Worm (Caenorhabditis elegans) whole organism, L2 larva: ENCODE measurements around the gene nhr-225.

Source experiments
- C34F6.9 ChIP-seq: fragments of 150-350 bp; optimal IDR thresholded peaks from 2 replicates; lab custom pipeline; 2014; ENCODE audit warnings: missing biosample characterization, missing genetic modification characterization
- R02D3.7 ChIP-seq: fragments of 150-350 bp; optimal IDR thresholded peaks from 2 replicates; lab custom pipeline; 2014; ENCODE audit warnings: missing biosample characterization, missing genetic modification characterization
- ZK546.5 ChIP-seq: sonication (generic microtip); optimal IDR thresholded peaks from 2 replicates; lab custom pipeline; 2017; ENCODE audit warnings: missing biosample characterization, missing genetic modification characterization
- aly-2 ChIP-seq: fragments of 150-350 bp; optimal IDR thresholded peaks from 2 replicates; lab custom pipeline; 2014; ENCODE audit warnings: missing biosample characterization, missing genetic modification characterization
- ama-1 ChIP-seq: fragments of 150-350 bp; optimal IDR thresholded peaks from 2 replicates; lab custom pipeline; 2018; ENCODE audit warnings: inconsistent platforms
- blmp-1 ChIP-seq: sonication (generic microtip); optimal IDR thresholded peaks from 2 replicates; lab custom pipeline; 2017; ENCODE audit warnings: missing genetic modification characterization, mild to moderate bottlenecking, missing compliant biosample characterization, antibody characterized with exemption, moderate library complexity; ENCODE audit not compliant: insufficient read depth
- ceh-16 ChIP-seq: fragments of 150-350 bp; optimal IDR thresholded peaks from 2 replicates; lab custom pipeline; 2014; ENCODE audit warnings: missing biosample characterization, missing genetic modification characterization
- crh-2 ChIP-seq: sonication (generic microtip); optimal IDR thresholded peaks from 2 replicates; lab custom pipeline; 2017; ENCODE audit warnings: missing biosample characterization, missing genetic modification characterization
- dmd-4 ChIP-seq: sonication (generic microtip); optimal IDR thresholded peaks from 2 replicates; lab custom pipeline; 2017; ENCODE audit warnings: missing biosample characterization, missing genetic modification characterization
- fos-1 ChIP-seq: fragments of 150-350 bp; optimal IDR thresholded peaks from 2 replicates; lab custom pipeline; 2014; ENCODE audit warnings: missing biosample characterization, missing genetic modification characterization
- lin-11 ChIP-seq: fragments of 150-350 bp; sonication (generic microtip); optimal IDR thresholded peaks from 2 replicates; lab custom pipeline; 2014; ENCODE audit warnings: missing biosample characterization, missing genetic modification characterization, inconsistent platforms, mixed read lengths
- lin-13 ChIP-seq: fragments of 150-350 bp; optimal IDR thresholded peaks from 2 replicates; lab custom pipeline; 2014; ENCODE audit warnings: missing biosample characterization, missing genetic modification reagents, missing genetic modification characterization
- lin-39 ChIP-seq: fragments of 150-350 bp; optimal IDR thresholded peaks from 2 replicates; lab custom pipeline; 2014; ENCODE audit warnings: missing biosample characterization, missing genetic modification reagents, missing genetic modification characterization
- lsy-2 ChIP-seq, 2 experiments: fragments of 150-350 bp in 1 of 2; sonication (generic microtip) in 1 of 2; optimal IDR thresholded peaks; 2 replicates each; lab custom pipeline; 2014 to 2017; ENCODE audit warnings: missing biosample characterization in 2 of 2, missing genetic modification characterization in 2 of 2
- mab-5 ChIP-seq: fragments of 150-350 bp; optimal IDR thresholded peaks from 2 replicates; lab custom pipeline; 2014; ENCODE audit warnings: missing biosample characterization, missing genetic modification characterization
- mbf-1 ChIP-seq: sonication (generic microtip); optimal IDR thresholded peaks from 2 replicates; lab custom pipeline; 2017; ENCODE audit warnings: missing biosample characterization, missing genetic modification characterization
- mdl-1 ChIP-seq, 2 experiments: fragments of 150-350 bp in 1 of 2; sonication (generic microtip) in 1 of 2; optimal IDR thresholded peaks; 2 replicates each; lab custom pipeline; 2017; ENCODE audit warnings: missing biosample characterization in 2 of 2, missing genetic modification characterization in 2 of 2
- nhr-10 ChIP-seq: sonication (generic microtip); optimal IDR thresholded peaks from 2 replicates; lab custom pipeline; 2017; ENCODE audit warnings: missing biosample characterization, missing genetic modification characterization
- nhr-11 ChIP-seq: fragments of 150-350 bp; optimal IDR thresholded peaks from 2 replicates; lab custom pipeline; 2014; ENCODE audit warnings: missing biosample characterization, missing genetic modification characterization
- nhr-129 ChIP-seq: fragments of 150-350 bp; optimal IDR thresholded peaks from 2 replicates; lab custom pipeline; 2014; ENCODE audit warnings: missing biosample characterization, missing genetic modification characterization
- nhr-21 ChIP-seq: fragments of 150-350 bp; optimal IDR thresholded peaks from 2 replicates; lab custom pipeline; 2014; ENCODE audit warnings: missing biosample characterization, missing genetic modification characterization
- nhr-237 ChIP-seq: fragments of 150-350 bp; optimal IDR thresholded peaks from 2 replicates; lab custom pipeline; 2014; ENCODE audit warnings: missing biosample characterization, missing genetic modification characterization
- nhr-25 ChIP-seq: fragments of 150-350 bp; sonication (generic microtip); optimal IDR thresholded peaks from 3 replicates; lab custom pipeline; 2014; ENCODE audit warnings: missing biosample characterization, missing genetic modification characterization
- nhr-6 ChIP-seq: fragments of 150-350 bp; optimal IDR thresholded peaks from 2 replicates; lab custom pipeline; 2014; ENCODE audit warnings: missing biosample characterization, missing genetic modification characterization
- nhr-77 ChIP-seq: fragments of 150-350 bp; optimal IDR thresholded peaks from 2 replicates; lab custom pipeline; 2014; ENCODE audit warnings: missing biosample characterization, missing genetic modification characterization
- peb-1 ChIP-seq: fragments of 150-350 bp; optimal IDR thresholded peaks from 2 replicates; lab custom pipeline; 2014; ENCODE audit warnings: missing biosample characterization, missing genetic modification characterization
- sem-4 ChIP-seq: fragments of 150-350 bp; optimal IDR thresholded peaks from 2 replicates; lab custom pipeline; 2014; ENCODE audit warnings: missing biosample characterization, missing genetic modification reagents, missing genetic modification characterization
- skn-1 ChIP-seq: sonication (generic microtip); optimal IDR thresholded peaks from 2 replicates; lab custom pipeline; 2017; ENCODE audit warnings: missing biosample characterization, missing genetic modification characterization
- sma-3 ChIP-seq: sonication (generic microtip); optimal IDR thresholded peaks from 2 replicates; lab custom pipeline; 2016; ENCODE audit warnings: missing genetic modification reagents, missing genetic modification characterization, missing compliant biosample characterization
- sma-9 ChIP-seq, 2 experiments: fragments of 150-350 bp in 1 of 2; sonication (generic microtip) in 1 of 2; optimal IDR thresholded peaks; 2 replicates each; lab custom pipeline; 2014 to 2016; ENCODE audit warnings: missing genetic modification characterization in 2 of 2, mild to moderate bottlenecking in 1 of 2, missing biosample characterization in 1 of 2, missing compliant biosample characterization in 1 of 2, missing genetic modification reagents in 1 of 2, moderate library complexity in 1 of 2
- snpc-4 ChIP-seq: fragments of 150-350 bp; optimal IDR thresholded peaks from 2 replicates; lab custom pipeline; 2014; ENCODE audit warnings: missing biosample characterization, missing genetic modification characterization
- unc-39 ChIP-seq: fragments of 150-350 bp; optimal IDR thresholded peaks from 2 replicates; lab custom pipeline; 2014; ENCODE audit warnings: missing biosample characterization, missing genetic modification characterization
- unc-62 ChIP-seq: fragments of 150-350 bp; optimal IDR thresholded peaks from 2 replicates; lab custom pipeline; 2014; ENCODE audit warnings: missing biosample characterization, missing genetic modification reagents, missing genetic modification characterization
- zag-1 ChIP-seq: fragments of 150-350 bp; optimal IDR thresholded peaks from 2 replicates; lab custom pipeline; 2014; ENCODE audit warnings: missing biosample characterization, missing genetic modification characterization
- ztf-1 ChIP-seq: fragments of 200-800 bp; sonication (Bioruptor generic); conservative IDR thresholded peaks from 2 replicates; pipeline ENCODE4 v1.3.6; 2022; ENCODE audit warnings: missing genetic modification characterization, missing compliant biosample characterization
- ztf-11 ChIP-seq: sonication (generic microtip); optimal IDR thresholded peaks from 2 replicates; lab custom pipeline; 2017; ENCODE audit warnings: missing biosample characterization, missing genetic modification characterization

Gene nhr-225

DNA sequence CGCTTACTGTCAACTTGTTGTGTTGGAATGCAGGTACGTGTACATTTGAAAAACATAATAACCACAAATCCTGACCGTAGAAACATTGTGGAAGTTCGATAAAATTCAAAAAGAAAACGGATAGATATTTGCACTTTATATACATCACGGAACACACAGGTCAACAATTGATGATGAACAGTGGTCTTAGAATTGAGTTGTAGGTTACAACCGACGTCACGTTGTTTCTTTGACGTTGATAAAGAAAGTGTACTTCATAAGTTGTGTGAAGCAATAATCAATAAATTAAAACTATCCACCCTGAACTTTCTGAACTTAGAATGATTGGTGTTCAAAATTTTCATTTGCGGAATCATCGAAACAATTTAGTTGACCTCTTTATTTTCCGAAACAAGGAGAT lies 18.5 kb downstream of the nhr-225 start, which contains the start of gene Y5H2A.1:
TSS of gene Y5H2A.1 (minus strand) at position 101 of the 400 bp plus-strand sequence.
- TF ChIP-seq fos-1 (tag; lab: Kevin White, UChicago) (no peak), snpc-4 (tag; lab: Kevin White, UChicago) (no peak), mdl-1 (tag; optimal IDR thresholded peaks at IDR 0.05; lab: Kevin White, UChicago) (no peak), sma-3 (GFP tag; lab: Kevin White, UChicago) (no peak), unc-62 (no peak), lin-11 (no peak), ceh-16 (no peak), lsy-2 (tag; optimal IDR thresholded peaks at IDR 0.05; lab: Kevin White, UChicago) (no peak), unc-39 (tag; lab: Kevin White, UChicago) (no peak), ama-1 (lab: Kevin White, UChicago) (no peak), nhr-6 (tag; lab: Kevin White, UChicago) (no peak), nhr-25 (tag; lab: Kevin White, UChicago) (no peak)
- TF ChIP-seq, all 48 proteins: peak for 0

DNA sequence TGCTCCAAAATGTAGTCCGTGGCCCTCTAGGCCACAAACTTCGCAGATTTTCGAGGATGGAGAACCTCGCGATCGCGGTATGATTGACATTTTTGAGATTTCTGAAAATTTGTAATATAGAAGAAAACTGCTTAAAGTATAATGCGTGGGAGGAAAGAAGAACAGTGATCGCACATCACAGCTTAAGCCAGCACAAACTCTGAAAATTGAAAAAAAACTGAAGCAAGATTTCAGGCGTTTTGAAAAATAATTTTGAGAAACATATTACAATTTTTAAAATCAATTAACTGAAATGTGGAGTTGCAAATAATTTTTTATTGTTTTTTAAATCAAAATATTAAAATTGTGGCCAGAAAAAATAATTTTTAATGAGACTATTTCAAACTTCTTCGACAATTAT lies 23.3 kb downstream of the nhr-225 start, which contains the start of gene nhr-275:
TSS of gene nhr-275 (minus strand) at position 101 of the 400 bp plus-strand sequence.
- TF ChIP-seq blmp-1 (no peak), crh-2 (no peak), lin-39 (no peak), skn-1 (tag; lab: Kevin White, UChicago) (no peak), mdl-1 (tag; optimal IDR thresholded peaks at IDR 0.05; lab: Kevin White, UChicago) (no peak), dmd-4 (no peak), R02D3.7 (tag; lab: Kevin White, UChicago) (no peak), unc-39 (tag; lab: Kevin White, UChicago) (no peak), nhr-11 (no peak), zag-1 (tag; lab: Kevin White, UChicago) (no peak), mab-5 (tag; lab: Kevin White, UChicago) (no peak), fos-1 (tag; lab: Kevin White, UChicago) (no peak), lin-11 (no peak), unc-62 (no peak), nhr-21 (tag; lab: Kevin White, UChicago) (no peak), sem-4 (tag; lab: Kevin White, UChicago) (no peak)

DNA sequence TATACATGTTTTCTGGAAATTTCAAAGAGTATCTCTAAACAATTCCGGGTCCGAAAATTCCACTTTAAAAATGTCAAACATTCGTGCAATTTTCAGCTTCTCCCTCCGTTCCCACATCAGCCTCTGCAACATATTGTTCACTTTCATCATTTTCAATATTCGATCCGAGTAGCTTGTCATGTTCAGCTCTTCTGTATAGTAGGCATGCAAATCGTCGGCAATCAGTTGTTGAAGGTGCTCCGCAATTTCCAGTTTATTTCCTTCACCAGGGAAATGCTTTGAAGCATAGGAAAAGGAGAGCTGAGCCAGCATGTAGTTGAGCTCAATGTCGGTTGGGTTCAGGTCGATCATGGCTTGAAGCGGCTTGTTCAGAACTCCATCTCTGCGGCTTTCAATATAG lies 25.3 kb downstream of the nhr-225 start:
- no peak for TF ChIP-seq nhr-11

DNA sequence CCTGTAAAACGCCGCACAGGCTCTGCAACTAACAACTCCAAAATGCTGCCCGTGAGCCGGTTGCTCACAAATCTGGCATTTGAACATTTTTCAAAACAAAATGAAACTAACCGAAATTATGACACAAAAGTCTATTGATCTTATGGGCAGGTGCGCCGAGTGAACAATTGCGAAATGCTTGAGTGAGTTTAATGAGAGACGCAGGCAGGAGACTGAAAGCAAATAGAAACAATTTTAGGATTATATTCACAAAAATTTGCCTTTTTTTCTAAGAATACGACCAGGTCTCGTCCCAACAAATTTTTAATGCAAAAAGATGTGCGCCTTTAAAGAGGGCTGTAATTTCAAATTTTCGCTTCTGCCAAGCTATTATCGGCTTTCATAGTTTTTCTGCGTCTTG lies 25.8 kb downstream of the nhr-225 start, which contains the start of gene nhr-183:
TSS of gene nhr-183 (minus strand) at position 180 of the 400 bp plus-strand sequence.
- TF ChIP-seq fos-1 (tag; lab: Kevin White, UChicago) (no peak), nhr-6 (tag; lab: Kevin White, UChicago) (no peak), nhr-77 (no peak), unc-62 (no peak), nhr-237 (tag; lab: Kevin White, UChicago) (no peak), nhr-129 (tag; lab: Kevin White, UChicago) (no peak), ztf-1 (GFP tag; lab: Robert Waterston, UW) (no peak), lsy-2 (tag; optimal IDR thresholded peaks at IDR 0.05; lab: Kevin White, UChicago) (no peak), mbf-1 (tag; lab: Kevin White, UChicago) (no peak), crh-2 (no peak), peb-1 (no peak), sma-3 (GFP tag; lab: Kevin White, UChicago) (no peak)

DNA sequence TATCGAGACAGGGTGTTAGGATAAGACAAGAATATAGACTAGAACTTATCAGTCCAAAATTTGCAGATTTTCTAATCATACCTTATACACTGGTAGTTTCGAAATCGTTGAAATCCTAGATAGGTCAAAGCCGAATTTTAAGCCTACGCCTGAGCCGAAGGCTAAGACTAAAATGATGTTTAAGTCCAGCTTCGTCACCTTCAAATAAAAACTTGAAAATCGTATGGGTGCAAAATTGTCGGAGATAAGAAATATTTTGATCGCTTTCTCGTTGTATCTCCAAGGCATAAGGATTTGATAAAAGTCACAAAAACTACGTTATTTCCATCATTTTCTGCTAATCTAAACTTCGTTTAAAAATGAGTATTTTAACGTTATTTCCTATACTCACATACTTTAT lies 29.6 kb downstream of the nhr-225 start, which contains the start of gene F41B5.12:
TSS of gene F41B5.12 (plus strand) at position 301 of the 400 bp plus-strand sequence.
- TF ChIP-seq lin-13 (GFP tag; lab: Kevin White, UChicago): no peak
- no peak for TF ChIP-seq aly-2 (tag; lab: Kevin White, UChicago)
- TF ChIP-seq mdl-1 (tag; optimal IDR thresholded peaks at IDR 0.05; lab: Kevin White, UChicago): no peak
- TF ChIP-seq ztf-11 (tag; lab: Kevin White, UChicago): no peak
- TF ChIP-seq nhr-11: no peak
- no peak for TF ChIP-seq mbf-1 (tag; lab: Kevin White, UChicago)
- TF ChIP-seq ztf-1 (GFP tag; lab: Robert Waterston, UW): no peak
- no peak for TF ChIP-seq blmp-1
- no peak for TF ChIP-seq sma-9 (GFP tag; optimal IDR thresholded peaks at IDR 0.05; lab: Kevin White, UChicago)
- no peak for TF ChIP-seq sma-9 (tag; optimal IDR thresholded peaks at IDR 0.05; lab: Kevin White, UChicago)
- no peak for TF ChIP-seq C34F6.9 (tag; lab: Kevin White, UChicago)
- no peak for TF ChIP-seq nhr-21 (tag; lab: Kevin White, UChicago)
- no peak for TF ChIP-seq crh-2
- no peak for TF ChIP-seq ZK546.5 (tag; lab: Kevin White, UChicago)
- TF ChIP-seq zag-1 (tag; lab: Kevin White, UChicago): no peak
- TF ChIP-seq ama-1 (lab: Kevin White, UChicago): no peak
- TF ChIP-seq nhr-77: no peak
- TF ChIP-seq lin-11: no peak
- TF ChIP-seq nhr-10: no peak
